Fruit fly (Drosophila melanogaster): ENCODE data around the gene P58IPK.

The P58IPK gene

DNA sequence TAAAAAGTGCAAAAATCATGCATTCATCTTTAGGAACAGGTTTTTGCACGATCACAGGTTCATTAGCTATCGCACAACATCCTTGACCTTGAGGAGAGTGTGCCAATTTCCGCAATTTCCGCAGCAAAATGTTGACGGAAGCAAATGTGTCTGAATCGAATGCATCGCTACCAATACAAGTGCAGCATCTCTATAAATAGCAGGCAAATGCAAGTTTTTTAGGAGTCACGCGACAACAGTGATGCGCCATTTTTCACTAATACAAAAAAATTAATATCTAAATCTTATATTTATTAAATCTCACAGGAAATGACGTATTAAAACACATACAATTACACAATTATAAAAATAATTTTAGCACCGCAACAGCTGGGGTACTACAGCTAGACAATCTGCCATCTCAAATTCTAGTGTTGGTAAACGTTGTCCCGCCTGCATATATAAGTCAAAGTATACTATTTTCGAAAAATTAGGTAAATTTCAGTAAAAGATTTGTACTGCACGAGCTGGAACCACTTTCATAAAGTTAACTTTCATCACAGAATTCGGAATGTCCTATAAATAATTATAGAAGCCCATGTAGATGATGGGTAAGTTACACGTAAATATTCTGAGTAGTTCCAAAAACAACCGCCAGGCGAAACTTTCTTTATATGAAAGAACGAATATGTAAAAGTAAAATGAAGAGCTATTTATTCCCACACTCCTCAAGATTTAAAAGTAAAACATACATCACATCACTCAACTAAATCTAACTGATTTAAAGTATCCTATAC, 12.7 kb upstream of the P58IPK start, which contains the start of gene CG9399:
Gene CG9399, minus strand, starts transcription at position 400 of the 776 bp plus-strand sequence.
- TF ChIP-seq ss (GFP tag; optimal IDR thresholded peaks at IDR 0.05) (peak; percentile 96 to 97), CG4318 (GFP tag; optimal IDR thresholded peaks at IDR 0.05) (peak; percentile 97), CG8632 (GFP tag; optimal IDR thresholded peaks at IDR 0.05) (peak; percentile 97), Sox14 (GFP tag; optimal IDR thresholded peaks at IDR 0.05) (peak; percentile 96), CG3032 (tag; optimal IDR thresholded peaks at IDR 0.05) (peak; percentile 97), CG10669 (GFP tag; optimal IDR thresholded peaks at IDR 0.05) (peak; percentile 95), CG7368 (GFP tag; optimal IDR thresholded peaks at IDR 0.05) (peak; percentile 94), dac (GFP tag; optimal IDR thresholded peaks at IDR 0.05) (peak; percentile 98), CG11762 (GFP tag; optimal IDR thresholded peaks at IDR 0.05; ENCODE audit: insufficient read depth) (peak; percentile 97), CG9139 (GFP tag; optimal IDR thresholded peaks at IDR 0.05) (peak; percentile 91), OdsH (GFP tag; optimal IDR thresholded peaks at IDR 0.05) (peak; percentile 99), CG10631 (GFP tag; optimal IDR thresholded peaks at IDR 0.05) (peak; percentile 99), eg (GFP tag; IDR thresholded peaks at IDR 0.05) (peak; percentile 99), CG6792 (GFP tag; optimal IDR thresholded peaks at IDR 0.05) (peak; percentile 97), pdm3 (GFP tag; optimal IDR thresholded peaks at IDR 0.05) (peak; percentile 98), svp (GFP tag) (peak; percentile 98), fd59A (GFP tag; optimal IDR thresholded peaks at IDR 0.05) (peak; percentile 92), CG6163 (GFP tag; IDR thresholded peaks at IDR 0.05) (peak; percentile 99), Hr39 (GFP tag; optimal IDR thresholded peaks at IDR 0.05) (peak; percentile 96), CG34406 (GFP tag; optimal IDR thresholded peaks at IDR 0.05) (peak; percentile 97), Ets21C (GFP tag; optimal IDR thresholded peaks at IDR 0.05) (peak; percentile 93), CG8119 (GFP tag; IDR thresholded peaks at IDR 0.05) (peak; percentile 97), Gug (GFP tag; IDR thresholded peaks at IDR 0.05) (peak; percentile 97), Eip75B (GFP tag; optimal IDR thresholded peaks at IDR 0.05) (peak; percentile 96), Met (GFP tag; optimal IDR thresholded peaks at IDR 0.05) (peak; percentile 96), CG1621 (tag; optimal IDR thresholded peaks at IDR 0.05) (peak; percentile 93), CG8319 (GFP tag; optimal IDR thresholded peaks at IDR 0.05) (peak; percentile 95), Blimp-1 (GFP tag; optimal IDR thresholded peaks at IDR 0.05) (peak; percentile 81), CG15336 (GFP tag; IDR thresholded peaks at IDR 0.05) (peak; percentile 97), Lpt (GFP tag; optimal IDR thresholded peaks at IDR 0.05) (peak; percentile 96), acj6 (GFP tag; optimal IDR thresholded peaks at IDR 0.05) (peak; percentile 98), achi (GFP tag; optimal IDR thresholded peaks at IDR 0.05) (peak; percentile 97), salr (GFP tag; optimal IDR thresholded peaks at IDR 0.05) (peak; percentile 95 to 98), CG11902 (GFP tag; optimal IDR thresholded peaks at IDR 0.05) (peak; percentile 93), CG3919 (GFP tag; optimal IDR thresholded peaks at IDR 0.05) (peak; percentile 98), vri (GFP tag; optimal IDR thresholded peaks at IDR 0.05) (peak; percentile 94), Smox (GFP tag; optimal IDR thresholded peaks at IDR 0.05) (peak; percentile 98), esn (GFP tag; optimal IDR thresholded peaks at IDR 0.05) (peak; percentile 98), CG16779 (tag; optimal IDR thresholded peaks at IDR 0.05) (peak; percentile 88), Sox15 (GFP tag; optimal IDR thresholded peaks at IDR 0.05) (peak; percentile 97), CG6276 (GFP tag; optimal IDR thresholded peaks at IDR 0.05) (peak; percentile 96), CG6808 (GFP tag; optimal IDR thresholded peaks at IDR 0.05) (peak; percentile 91), Hr38 (GFP tag; optimal IDR thresholded peaks at IDR 0.05) (peak; percentile 72), CG11294 (GFP tag; IDR thresholded peaks at IDR 0.05) (peak; percentile 97), net (GFP tag; optimal IDR thresholded peaks at IDR 0.05) (peak; percentile 97), Ets96B (tag; optimal IDR thresholded peaks at IDR 0.05) (peak; percentile 98), Eip93F (GFP tag; optimal IDR thresholded peaks at IDR 0.05) (peak; percentile 98), fkh (GFP tag; optimal IDR thresholded peaks at IDR 0.05) (peak; percentile 58), Sox102F (GFP tag; optimal IDR thresholded peaks at IDR 0.05) (peak; percentile 97), lz (GFP tag; optimal IDR thresholded peaks at IDR 0.05) (peak; percentile 98)
